Fruit fly (Drosophila melanogaster) whole organism, embryonic: ENCODE measurements around the gene CG2747.

ENCODE experiments used
- ATbp ChIP-seq: fragments of 200-800 bp; sonication (Bioruptor generic); optimal IDR thresholded peaks from 2 replicates; lab custom pipeline; 2017; ENCODE audit warnings: missing biosample characterization, mild to moderate bottlenecking, missing genetic modification characterization, missing genetic modification reagents
- CG10565 ChIP-seq: fragments of 200-800 bp; sonication (Bioruptor generic); optimal IDR thresholded peaks from 3 replicates; lab custom pipeline; 2016; ENCODE audit warnings: missing biosample characterization, mild to moderate bottlenecking, missing genetic modification characterization
- CG11560 ChIP-seq: fragments of 200-800 bp; sonication (Bioruptor generic); IDR thresholded peaks from 3 replicates; pipeline ENCODE4 v1.3.6; 2022; ENCODE audit warnings: missing biosample characterization, missing genetic modification characterization
- CG11695 ChIP-seq: fragments of 200-800 bp; sonication (Bioruptor generic); IDR thresholded peaks from 3 replicates; pipeline ENCODE4 v1.3.6; 2022; ENCODE audit warnings: missing biosample characterization, missing genetic modification characterization
- CG12155 ChIP-seq: fragments of 200-800 bp; sonication (Bioruptor generic); optimal IDR thresholded peaks from 3 replicates; lab custom pipeline; 2016; ENCODE audit warnings: missing biosample characterization, missing genetic modification characterization
- CG12659 ChIP-seq: fragments of 200-800 bp; sonication (Bioruptor generic); optimal IDR thresholded peaks from 3 replicates; lab custom pipeline; 2017; ENCODE audit warnings: mild to moderate bottlenecking, missing biosample characterization, missing genetic modification reagents, missing genetic modification characterization
- CG13894 ChIP-seq: fragments of 200-800 bp; sonication (Bioruptor generic); optimal IDR thresholded peaks from 3 replicates; lab custom pipeline; 2018; ENCODE audit warnings: missing biosample characterization, mild to moderate bottlenecking, missing genetic modification characterization, moderate library complexity
- CG15601 ChIP-seq: fragments of 200-800 bp; sonication (Bioruptor generic); optimal IDR thresholded peaks from 3 replicates; lab custom pipeline; 2019; ENCODE audit warnings: missing biosample characterization, mild to moderate bottlenecking, missing genetic modification characterization, moderate library complexity
- CG1602 ChIP-seq: fragments of 200-800 bp; sonication (Bioruptor generic); optimal IDR thresholded peaks from 3 replicates; lab custom pipeline; 2016; ENCODE audit warnings: missing biosample characterization, missing genetic modification characterization
- CG17328 ChIP-seq: fragments of 200-800 bp; sonication (Bioruptor generic); IDR thresholded peaks from 2 replicates; pipeline ENCODE4 v1.3.6; 2022; ENCODE audit warnings: missing biosample characterization, missing genetic modification characterization
- CG17359 ChIP-seq: fragments of 200-800 bp; sonication (Bioruptor generic); optimal IDR thresholded peaks from 3 replicates; lab custom pipeline; 2018; ENCODE audit warnings: missing biosample characterization, mild to moderate bottlenecking, missing genetic modification characterization, moderate library complexity
- CG32772 ChIP-seq: fragments of 200-800 bp; sonication (Bioruptor generic); IDR thresholded peaks from 2 replicates; pipeline ENCODE4 v1.3.6; 2022; ENCODE audit warnings: missing biosample characterization, missing genetic modification characterization
- CG3281 ChIP-seq: fragments of 200-800 bp; sonication (Bioruptor generic); optimal IDR thresholded peaks from 3 replicates; lab custom pipeline; 2017; ENCODE audit warnings: missing biosample characterization, mild to moderate bottlenecking, missing genetic modification characterization
- CG33557 ChIP-seq: fragments of 200-800 bp; sonication (Bioruptor generic); optimal IDR thresholded peaks from 2 replicates; lab custom pipeline; 2019; ENCODE audit warnings: missing biosample characterization, mild to moderate bottlenecking, missing genetic modification characterization, moderate library complexity
- CG3407 ChIP-seq: fragments of 200-800 bp; sonication (Bioruptor generic); optimal IDR thresholded peaks from 2 replicates; lab custom pipeline; 2018; ENCODE audit warnings: missing biosample characterization, mild to moderate bottlenecking, missing genetic modification characterization
- CG34376 ChIP-seq: fragments of 200-800 bp; sonication (Bioruptor generic); optimal IDR thresholded peaks from 2 replicates; lab custom pipeline; 2018; ENCODE audit warnings: missing biosample characterization, mild to moderate bottlenecking, missing genetic modification characterization
- CG34422 ChIP-seq: fragments of 200-800 bp; sonication (Bioruptor generic); IDR thresholded peaks from 3 replicates; pipeline ENCODE4 v1.3.6; 2022; ENCODE audit warnings: missing biosample characterization, missing genetic modification characterization
- CG3726 ChIP-seq: fragments of 200-800 bp; sonication (Bioruptor generic); IDR thresholded peaks from 3 replicates; pipeline ENCODE4, ENCODE4 v1.3.6; 2022; ENCODE audit warnings: missing biosample characterization, missing genetic modification characterization
- CG5180 ChIP-seq: fragments of 200-800 bp; sonication (Bioruptor generic); optimal IDR thresholded peaks from 3 replicates; lab custom pipeline; 2017; ENCODE audit warnings: missing biosample characterization, missing genetic modification characterization, mild to moderate bottlenecking, moderate library complexity, missing genetic modification reagents
- CG6765 ChIP-seq: fragments of 200-800 bp; sonication (Bioruptor generic); optimal IDR thresholded peaks from 3 replicates; lab custom pipeline; 2017; ENCODE audit warnings: missing biosample characterization, mild to moderate bottlenecking, missing genetic modification characterization
- CG6813 ChIP-seq: fragments of 200-800 bp; sonication (Bioruptor generic); optimal IDR thresholded peaks from 2 replicates; lab custom pipeline; 2017; ENCODE audit warnings: missing biosample characterization, missing genetic modification characterization, mild to moderate bottlenecking, moderate library complexity, missing genetic modification reagents
- CG7271 ChIP-seq: fragments of 200-800 bp; sonication (Bioruptor generic); optimal IDR thresholded peaks from 2 replicates; lab custom pipeline; 2018; ENCODE audit warnings: missing biosample characterization, mild to moderate bottlenecking, missing genetic modification characterization, moderate library complexity
- GATAe ChIP-seq: fragments of 200-800 bp; sonication (Bioruptor generic); conservative IDR thresholded peaks from 2 replicates; pipeline ENCODE4 v1.3.6; 2022; ENCODE audit warnings: missing biosample characterization, missing genetic modification characterization
- HLH54F ChIP-seq: fragments of 200-800 bp; sonication (Bioruptor generic); optimal IDR thresholded peaks from 3 replicates; lab custom pipeline; 2016; ENCODE audit warnings: missing biosample characterization, missing genetic modification characterization
- MBD-R2 ChIP-seq: fragments of 200-800 bp; sonication (Bioruptor generic); IDR thresholded peaks from 2 replicates; pipeline ENCODE4 v1.3.6; 2022; ENCODE audit warnings: missing biosample characterization, missing genetic modification characterization
- Meics ChIP-seq: fragments of 200-800 bp; sonication (Bioruptor generic); optimal IDR thresholded peaks from 2 replicates; lab custom pipeline; 2017; ENCODE audit warnings: missing biosample characterization, mild to moderate bottlenecking, missing genetic modification characterization
- Pdp1 ChIP-seq, 2 experiments: fragments of 200-800 bp; sonication (Bioruptor generic); optimal IDR thresholded peaks; 3 replicates each; lab custom pipeline; 2016; ENCODE audit warnings: missing biosample characterization in 2 of 2, missing genetic modification characterization in 2 of 2, mild to moderate bottlenecking in 1 of 2, moderate library complexity in 1 of 2
- Scr ChIP-seq: fragments of 200-800 bp; sonication (Bioruptor generic); IDR thresholded peaks from 2 replicates; pipeline ENCODE4 v1.3.6; 2022; ENCODE audit warnings: missing biosample characterization, missing genetic modification characterization; ENCODE audit not compliant: partially characterized antibody
- chinmo ChIP-seq: fragments of 200-800 bp; sonication (Bioruptor generic); IDR thresholded peaks from 4 replicates; pipeline ENCODE4 v1.3.6; 2022; ENCODE audit warnings: missing biosample characterization, missing genetic modification characterization; ENCODE audit not compliant: partially characterized antibody
- eyg ChIP-seq: fragments of 200-800 bp; sonication (Bioruptor generic); optimal IDR thresholded peaks from 3 replicates; lab custom pipeline; 2016; ENCODE audit warnings: missing biosample characterization, missing genetic modification characterization
- fd102C ChIP-seq: fragments of 200-800 bp; sonication (Bioruptor generic); optimal IDR thresholded peaks from 2 replicates; lab custom pipeline; 2018; ENCODE audit warnings: missing biosample characterization, mild to moderate bottlenecking, missing genetic modification characterization, moderate library complexity
- gfzf ChIP-seq: fragments of 200-800 bp; sonication (Bioruptor generic); optimal IDR thresholded peaks from 2 replicates; lab custom pipeline; 2016; ENCODE audit warnings: missing biosample characterization, mild to moderate bottlenecking, missing genetic modification characterization, moderate library complexity
- grn ChIP-seq: fragments of 200-800 bp; sonication (Bioruptor generic); optimal IDR thresholded peaks from 3 replicates; lab custom pipeline; 2017; ENCODE audit warnings: missing biosample characterization, missing genetic modification characterization
- gsb-n ChIP-seq: fragments of 200-800 bp; sonication (Bioruptor generic); optimal IDR thresholded peaks from 3 replicates; lab custom pipeline; 2018; ENCODE audit warnings: missing biosample characterization, mild to moderate bottlenecking, missing genetic modification characterization
- ind ChIP-seq: fragments of 200-800 bp; sonication (Bioruptor generic); optimal IDR thresholded peaks from 3 replicates; lab custom pipeline; 2016; ENCODE audit warnings: missing biosample characterization, missing genetic modification characterization
- jumu ChIP-seq: fragments of 200-800 bp; sonication (Bioruptor generic); optimal IDR thresholded peaks from 3 replicates; lab custom pipeline; 2016; ENCODE audit warnings: missing biosample characterization, missing genetic modification characterization
- kah ChIP-seq: fragments of 200-800 bp; sonication (Bioruptor generic); optimal IDR thresholded peaks from 2 replicates; lab custom pipeline; 2018; ENCODE audit warnings: missing biosample characterization, mild to moderate bottlenecking, missing genetic modification characterization
- mam ChIP-seq: fragments of 200-800 bp; sonication (Bioruptor generic); optimal IDR thresholded peaks from 3 replicates; lab custom pipeline; 2016; ENCODE audit warnings: missing biosample characterization, missing genetic modification characterization
- nmo ChIP-seq: fragments of 200-800 bp; sonication (Bioruptor generic); optimal IDR thresholded peaks from 2 replicates; lab custom pipeline; 2018; ENCODE audit warnings: missing biosample characterization, mild to moderate bottlenecking, missing genetic modification characterization, moderate library complexity
- pnt ChIP-seq: fragments of 200-800 bp; sonication (Bioruptor generic); optimal IDR thresholded peaks from 3 replicates; lab custom pipeline; 2016; ENCODE audit warnings: missing biosample characterization, missing genetic modification characterization
- prd ChIP-seq, 3 experiments: fragments of >200 bp in 2 of 3; fragments of 200-800 bp in 1 of 3; sonication (Bioruptor generic) in 1 of 3; optimal IDR thresholded peaks in 2 of 3; IDR thresholded peaks in 1 of 3; 2 replicates in 2 of 3; 3 replicates in 1 of 3; pipeline versions ENCODE4 v1.3.6 to Lab custom; 2017 to 2022; ENCODE audit warnings: missing biosample characterization in 1 of 3, missing genetic modification characterization in 1 of 3
- rib ChIP-seq: fragments of 200-800 bp; sonication (Bioruptor generic); IDR thresholded peaks from 2 replicates; pipeline ENCODE4 v1.3.6; 2022; ENCODE audit warnings: missing biosample characterization, missing genetic modification characterization
- sc ChIP-seq, 3 experiments: fragments of >200 bp in 2 of 3; fragments of 200-800 bp in 1 of 3; sonication (Bioruptor generic) in 1 of 3; optimal IDR thresholded peaks; 2 replicates in 2 of 3; 3 replicates in 1 of 3; lab custom pipeline; 2017; ENCODE audit warnings: mild to moderate bottlenecking in 1 of 3, missing biosample characterization in 1 of 3, missing genetic modification characterization in 1 of 3, missing genetic modification reagents in 1 of 3
- shn ChIP-seq: fragments of 200-800 bp; sonication (Bioruptor generic); optimal IDR thresholded peaks from 3 replicates; lab custom pipeline; 2016; ENCODE audit warnings: missing biosample characterization, missing genetic modification characterization
- ssp ChIP-seq: fragments of 200-800 bp; sonication (Bioruptor generic); IDR thresholded peaks from 2 replicates; pipeline ENCODE4 v1.3.6; 2022; ENCODE audit warnings: missing biosample characterization, missing genetic modification characterization
- tap ChIP-seq: fragments of 200-800 bp; optimal IDR thresholded peaks from 3 replicates; lab custom pipeline; 2019; ENCODE audit warnings: missing biosample characterization, mild to moderate bottlenecking, missing genetic modification characterization, moderate library complexity
- trh ChIP-seq: fragments of 200-800 bp; sonication (Bioruptor generic); optimal IDR thresholded peaks from 2 replicates; lab custom pipeline; 2016; ENCODE audit warnings: missing biosample characterization, missing genetic modification characterization

The CG2747 gene

DNA sequence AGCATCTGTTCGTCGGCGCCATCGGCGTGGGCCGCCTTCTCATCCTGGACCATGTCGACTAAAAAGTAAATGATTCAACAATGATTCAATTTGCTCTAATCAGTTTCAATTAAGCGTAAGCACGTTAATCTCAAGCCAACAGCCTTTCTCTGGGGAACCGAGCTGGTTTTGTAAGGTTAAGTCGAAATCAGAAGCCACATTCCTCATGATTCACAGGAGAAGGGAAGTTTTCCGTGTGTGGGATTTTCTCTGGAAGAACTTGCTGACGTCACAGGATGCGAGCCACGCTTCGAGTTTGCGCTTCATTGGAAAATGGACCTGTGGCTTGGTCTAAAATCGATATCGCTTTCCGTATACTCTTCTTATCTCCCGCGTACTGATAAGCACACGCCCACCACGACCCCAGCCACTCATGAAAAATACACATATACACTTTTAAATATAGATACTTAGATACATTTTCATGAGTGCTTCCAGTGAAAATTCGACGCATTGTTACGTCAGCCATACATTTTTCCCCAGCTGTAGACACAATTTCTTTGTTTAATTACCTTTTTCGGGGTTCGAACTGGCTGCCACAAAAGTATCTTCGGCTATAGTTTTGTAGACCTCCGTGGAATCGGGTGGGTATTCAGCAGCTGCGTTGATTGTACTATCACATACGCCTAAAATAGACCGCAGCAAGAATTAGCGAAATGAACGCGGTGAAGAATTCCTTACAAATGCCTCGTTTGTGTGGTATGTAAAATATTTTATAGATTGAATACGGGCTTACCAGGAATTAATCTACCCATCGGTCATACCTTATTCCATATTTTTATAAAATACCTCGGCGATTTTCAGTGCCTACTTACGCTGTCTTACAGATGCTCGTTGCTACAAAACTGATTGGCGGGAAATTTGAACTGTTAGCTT, 53.3 kb downstream of the CG2747 start (continued):
- TF ChIP-seq CG33557 (GFP tag; lab: Kevin White, UChicago), result no peak
- TF ChIP-seq gsb-n, result peak; percentile 53
- no peak for TF ChIP-seq prd (optimal IDR thresholded peaks at IDR 0.05; lab: Kevin White, UChicago)
- no peak for TF ChIP-seq prd (GFP tag; IDR thresholded peaks at IDR 0.05; lab: Robert Waterston, UW)
- peak; percentile 86 for TF ChIP-seq CG13894 (tag; lab: Kevin White, UChicago)
- no peak for TF ChIP-seq eyg
- no peak for TF ChIP-seq CG1602 (GFP tag; lab: Kevin White, UChicago)
- peak; percentile 86 for TF ChIP-seq CG34376
- TF ChIP-seq CG12155 (GFP tag; lab: Kevin White, UChicago), result peak; percentile 10
- TF ChIP-seq ATbp, result no peak
- no peak for TF ChIP-seq CG17359 (tag; lab: Kevin White, UChicago)
- no peak for TF ChIP-seq trh (GFP tag; lab: Kevin White, UChicago)
- no peak for TF ChIP-seq rib (GFP tag; lab: Robert Waterston, UW)
- TF ChIP-seq CG15601 (tag; lab: Kevin White, UChicago), result peak; percentile 44
- no peak for TF ChIP-seq CG6813 (GFP tag; lab: Kevin White, UChicago)
- TF ChIP-seq GATAe, result no peak
- peak; percentile 24 for TF ChIP-seq CG3281
- peak; percentile 76 for TF ChIP-seq ssp (GFP tag; lab: Robert Waterston, UW)
- peak; percentile 13 for TF ChIP-seq mam (GFP tag; lab: Kevin White, UChicago)
- TF ChIP-seq CG3407 (GFP tag; lab: Kevin White, UChicago), result no peak
- TF ChIP-seq gfzf (GFP tag; lab: Kevin White, UChicago), result peak; percentile 98
- peak; percentile 10 to 94 for TF ChIP-seq Pdp1 (GFP tag; optimal IDR thresholded peaks at IDR 0.05; lab: Kevin White, UChicago)
- TF ChIP-seq tap (tag; lab: Kevin White, UChicago), result no peak
- no peak for TF ChIP-seq CG11560 (tag; lab: Robert Waterston, UW)
- no peak for TF ChIP-seq fd102C (GFP tag; lab: Kevin White, UChicago)
- no peak for TF ChIP-seq ind
- peak; percentile 55 for TF ChIP-seq nmo
- no peak for TF ChIP-seq CG17328
- no peak for TF ChIP-seq CG32772
- peak; percentile 16 for TF ChIP-seq jumu (GFP tag; lab: Kevin White, UChicago)
- TF ChIP-seq CG5180 (GFP tag; lab: Kevin White, UChicago), result no peak
- TF ChIP-seq kah (GFP tag; lab: Kevin White, UChicago), result no peak
- TF ChIP-seq CG12659 (GFP tag; lab: Kevin White, UChicago), result peak; percentile 84
- peak; percentile 12 for TF ChIP-seq Meics
- TF ChIP-seq HLH54F (GFP tag; lab: Kevin White, UChicago), result no peak
- 0 out of 2 replicates have a peak, but pooled peaks have one; percentile 36 for TF ChIP-seq Scr
- TF ChIP-seq pnt (GFP tag; lab: Kevin White, UChicago), result peak; percentile 16
- TF ChIP-seq shn (GFP tag; lab: Kevin White, UChicago), result peak; percentile 2
- no peak for TF ChIP-seq CG10565 (GFP tag; lab: Kevin White, UChicago)
- TF ChIP-seq sc (optimal IDR thresholded peaks at IDR 0.05; lab: Kevin White, UChicago), result no peak
- no peak for TF ChIP-seq sc (GFP tag; optimal IDR thresholded peaks at IDR 0.05; lab: Kevin White, UChicago)
- TF ChIP-seq CG11695 (GFP tag; lab: Robert Waterston, UW), result no peak
- peak; percentile 15 for TF ChIP-seq CG7271 (tag; lab: Kevin White, UChicago)
- peak; percentile 55 for TF ChIP-seq grn (GFP tag; lab: Kevin White, UChicago)
- peak; percentile 35; the same call in 1 of the 2 replicates for TF ChIP-seq MBD-R2 (GFP tag; lab: Robert Waterston, UW)
- TF ChIP-seq CG3726 (GFP tag; lab: Robert Waterston, UW), result no peak
- no peak for TF ChIP-seq CG6765 (GFP tag; lab: Kevin White, UChicago)
- peak; percentile 59; the same call in 1 of the 3 replicates for TF ChIP-seq CG34422
- TF ChIP-seq chinmo (GFP tag; lab: Robert Waterston, UW), result peak; percentile 43; the same call in 1 of the 4 replicates
